Fruit fly (Drosophila melanogaster) whole organism, embryonic: ENCODE results near the gene Osi21.

ENCODE experiments used
- Asciz ChIP-seq: fragments of 200-800 bp; sonication (Bioruptor generic); optimal IDR thresholded peaks from 2 replicates; lab custom pipeline; 2017; ENCODE audit warnings: missing biosample characterization, mild to moderate bottlenecking, missing genetic modification characterization, missing genetic modification reagents
- CG10366 ChIP-seq: fragments of 200-800 bp; sonication (Bioruptor generic); IDR thresholded peaks from 2 replicates; pipeline ENCODE4 v1.3.6; 2022; ENCODE audit warnings: missing biosample characterization, missing genetic modification characterization
- CG11398 ChIP-seq: fragments of 200-800 bp; sonication (Bioruptor generic); optimal IDR thresholded peaks from 2 replicates; lab custom pipeline; 2016; ENCODE audit warnings: missing biosample characterization, missing genetic modification characterization
- CG11695 ChIP-seq: fragments of 200-800 bp; sonication (Bioruptor generic); IDR thresholded peaks from 3 replicates; pipeline ENCODE4 v1.3.6; 2022; ENCODE audit warnings: missing biosample characterization, missing genetic modification characterization
- CG11696 ChIP-seq: fragments of 200-800 bp; sonication (Bioruptor generic); IDR thresholded peaks from 2 replicates; pipeline ENCODE4 v1.3.6; 2022; ENCODE audit warnings: missing biosample characterization, missing genetic modification characterization
- CG12219 ChIP-seq: fragments of 200-800 bp; sonication (Bioruptor generic); optimal IDR thresholded peaks from 3 replicates; lab custom pipeline; 2018; ENCODE audit warnings: missing biosample characterization, mild to moderate bottlenecking, missing genetic modification characterization
- CG12769 ChIP-seq: fragments of 200-800 bp; sonication (Bioruptor generic); optimal IDR thresholded peaks from 2 replicates; lab custom pipeline; 2019; ENCODE audit warnings: missing biosample characterization, mild to moderate bottlenecking, missing genetic modification characterization, moderate library complexity
- CG13775 ChIP-seq: fragments of 200-800 bp; sonication (Bioruptor generic); optimal IDR thresholded peaks from 3 replicates; lab custom pipeline; 2017; ENCODE audit warnings: missing biosample characterization, mild to moderate bottlenecking, missing genetic modification characterization
- CG15601 ChIP-seq: fragments of 200-800 bp; sonication (Bioruptor generic); optimal IDR thresholded peaks from 3 replicates; lab custom pipeline; 2019; ENCODE audit warnings: missing biosample characterization, mild to moderate bottlenecking, missing genetic modification characterization, moderate library complexity
- CG15696 ChIP-seq: fragments of 200-800 bp; sonication (Bioruptor generic); optimal IDR thresholded peaks from 2 replicates; lab custom pipeline; 2019; ENCODE audit warnings: missing biosample characterization, mild to moderate bottlenecking, missing genetic modification characterization, moderate library complexity
- CG17568 ChIP-seq: fragments of 200-800 bp; sonication (Bioruptor generic); optimal IDR thresholded peaks from 2 replicates; lab custom pipeline; 2018; ENCODE audit warnings: missing biosample characterization, mild to moderate bottlenecking, missing genetic modification characterization, moderate library complexity
- CG17612 ChIP-seq: fragments of 200-800 bp; sonication (Bioruptor generic); IDR thresholded peaks from 2 replicates; pipeline ENCODE4 v1.3.6; 2022; ENCODE audit warnings: missing biosample characterization, missing genetic modification characterization
- CG2678 ChIP-seq: fragments of 200-800 bp; sonication (Bioruptor generic); optimal IDR thresholded peaks from 3 replicates; lab custom pipeline; 2019; ENCODE audit warnings: missing biosample characterization, mild to moderate bottlenecking, missing genetic modification characterization, moderate library complexity
- CG31224 ChIP-seq: fragments of 200-800 bp; sonication (Bioruptor generic); IDR thresholded peaks from 2 replicates; pipeline ENCODE4 v1.3.6; 2022; ENCODE audit warnings: missing biosample characterization, missing genetic modification characterization
- CG31388 ChIP-seq: fragments of 200-800 bp; sonication (Bioruptor generic); optimal IDR thresholded peaks from 2 replicates; lab custom pipeline; 2016; ENCODE audit warnings: missing biosample characterization, missing genetic modification characterization
- CG3838 ChIP-seq: fragments of 200-800 bp; sonication (Bioruptor generic); optimal IDR thresholded peaks from 3 replicates; lab custom pipeline; 2016; ENCODE audit warnings: missing biosample characterization, missing genetic modification characterization
- CG4424 ChIP-seq: fragments of 200-800 bp; sonication (Bioruptor generic); optimal IDR thresholded peaks from 3 replicates; lab custom pipeline; 2016; ENCODE audit warnings: missing biosample characterization, missing genetic modification characterization
- CG6254 ChIP-seq: fragments of 200-800 bp; sonication (Bioruptor generic); optimal IDR thresholded peaks from 3 replicates; lab custom pipeline; 2017; ENCODE audit warnings: mild to moderate bottlenecking, missing biosample characterization, missing genetic modification reagents, missing genetic modification characterization
- CG6654 ChIP-seq: fragments of 200-800 bp; sonication (Bioruptor generic); optimal IDR thresholded peaks from 2 replicates; lab custom pipeline; 2017; ENCODE audit warnings: missing biosample characterization, mild to moderate bottlenecking, missing genetic modification characterization
- CG6683 ChIP-seq: fragments of 200-800 bp; sonication (Bioruptor generic); optimal IDR thresholded peaks from 2 replicates; lab custom pipeline; 2017; ENCODE audit warnings: missing biosample characterization, mild to moderate bottlenecking, missing genetic modification characterization, missing genetic modification reagents
- CG7372 ChIP-seq: fragments of 200-800 bp; sonication (Bioruptor generic); IDR thresholded peaks from 2 replicates; pipeline ENCODE4 v1.3.6; 2022; ENCODE audit warnings: missing biosample characterization, missing genetic modification characterization
- CG7556 ChIP-seq: fragments of 200-800 bp; sonication (Bioruptor generic); optimal IDR thresholded peaks from 2 replicates; lab custom pipeline; 2017; ENCODE audit warnings: missing biosample characterization, mild to moderate bottlenecking, missing genetic modification characterization
- CG7987 ChIP-seq: fragments of 200-800 bp; sonication (Bioruptor generic); optimal IDR thresholded peaks from 2 replicates; lab custom pipeline; 2018; ENCODE audit warnings: missing biosample characterization, mild to moderate bottlenecking, missing genetic modification characterization, moderate library complexity
- CkIIα-i1 ChIP-seq: fragments of 200-800 bp; sonication (Bioruptor generic); IDR thresholded peaks from 2 replicates; pipeline ENCODE4 v1.3.6; 2022; ENCODE audit warnings: missing biosample characterization, missing genetic modification characterization
- D19A ChIP-seq: fragments of 200-800 bp; optimal IDR thresholded peaks from 3 replicates; lab custom pipeline; 2019; ENCODE audit warnings: missing biosample characterization, mild to moderate bottlenecking, missing genetic modification characterization, moderate library complexity
- D19B ChIP-seq: fragments of 200-800 bp; sonication (Bioruptor generic); optimal IDR thresholded peaks from 2 replicates; lab custom pipeline; 2017; ENCODE audit warnings: missing biosample characterization, mild to moderate bottlenecking, missing genetic modification characterization
- Doc2 ChIP-seq: fragments of 200-800 bp; sonication (Bioruptor generic); IDR thresholded peaks from 2 replicates; pipeline ENCODE4 v1.3.6; 2022; ENCODE audit warnings: missing biosample characterization, missing genetic modification characterization
- E2f1 ChIP-seq: fragments of 200-800 bp; sonication (Bioruptor generic); IDR thresholded peaks from 2 replicates; pipeline ENCODE4 v1.3.6; 2022; ENCODE audit warnings: missing biosample characterization, missing genetic modification characterization
- Eip74EF ChIP-seq, 2 experiments: fragments of 200-800 bp in 1 of 2; fragments of >200 bp in 1 of 2; sonication (Bioruptor generic) in 1 of 2; optimal IDR thresholded peaks; 2 replicates each; lab custom pipeline; 2017 to 2019; ENCODE audit warnings: missing biosample characterization in 2 of 2, missing genetic modification characterization in 2 of 2, mild to moderate bottlenecking in 1 of 2, moderate library complexity in 1 of 2
- HLH54F ChIP-seq: fragments of 200-800 bp; sonication (Bioruptor generic); optimal IDR thresholded peaks from 3 replicates; lab custom pipeline; 2016; ENCODE audit warnings: missing biosample characterization, missing genetic modification characterization
- Hr3 ChIP-seq: fragments of 200-800 bp; sonication (Bioruptor generic); optimal IDR thresholded peaks from 3 replicates; lab custom pipeline; 2016; ENCODE audit warnings: missing biosample characterization, missing genetic modification characterization
- MESR4 ChIP-seq: fragments of 200-800 bp; sonication (Bioruptor generic); optimal IDR thresholded peaks from 2 replicates; lab custom pipeline; 2018; ENCODE audit warnings: missing biosample characterization, mild to moderate bottlenecking, missing genetic modification characterization, moderate library complexity
- Max ChIP-seq: fragments of 200-800 bp; sonication (Bioruptor generic); optimal IDR thresholded peaks from 2 replicates; lab custom pipeline; 2016; ENCODE audit warnings: missing biosample characterization, mild to moderate bottlenecking, missing genetic modification characterization
- Nf-YC ChIP-seq: fragments of 200-800 bp; optimal IDR thresholded peaks from 3 replicates; lab custom pipeline; 2019; ENCODE audit warnings: missing biosample characterization, mild to moderate bottlenecking, missing genetic modification characterization, moderate library complexity
- Rx ChIP-seq: fragments of 200-800 bp; sonication (Bioruptor generic); IDR thresholded peaks from 2 replicates; pipeline ENCODE4 v1.3.6; 2022; ENCODE audit warnings: missing biosample characterization, missing genetic modification characterization
- Side ChIP-seq: fragments of 200-800 bp; sonication (Bioruptor generic); optimal IDR thresholded peaks from 2 replicates; lab custom pipeline; 2016; ENCODE audit warnings: missing biosample characterization, missing genetic modification characterization
- Sry-β ChIP-seq: fragments of 200-800 bp; sonication (Bioruptor generic); optimal IDR thresholded peaks from 2 replicates; lab custom pipeline; 2018; ENCODE audit warnings: missing biosample characterization, mild to moderate bottlenecking, missing genetic modification characterization, moderate library complexity
- bab2 ChIP-seq: fragments of 200-800 bp; sonication (Bioruptor generic); optimal IDR thresholded peaks from 2 replicates; lab custom pipeline; 2016; ENCODE audit warnings: missing biosample characterization, missing genetic modification characterization
- bigmax ChIP-seq: fragments of 200-800 bp; sonication (Bioruptor generic); optimal IDR thresholded peaks from 2 replicates; lab custom pipeline; 2018; ENCODE audit warnings: missing biosample characterization, mild to moderate bottlenecking, missing genetic modification characterization
- cad ChIP-seq: fragments of >200 bp; optimal IDR thresholded peaks from 2 replicates; lab custom pipeline; 2017; ENCODE audit warnings: missing biosample characterization, missing genetic modification characterization
- ewg ChIP-seq: fragments of 200-800 bp; sonication (Bioruptor generic); optimal IDR thresholded peaks from 3 replicates; lab custom pipeline; 2017; ENCODE audit warnings: mild to moderate bottlenecking, missing biosample characterization, missing genetic modification reagents, missing genetic modification characterization
- fd96Cb ChIP-seq: fragments of 200-800 bp; sonication (Bioruptor generic); optimal IDR thresholded peaks from 2 replicates; lab custom pipeline; 2018; ENCODE audit warnings: missing biosample characterization, mild to moderate bottlenecking, missing genetic modification characterization, moderate library complexity
- gcm2 ChIP-seq: fragments of 200-800 bp; sonication (Bioruptor generic); optimal IDR thresholded peaks from 2 replicates; lab custom pipeline; 2016; ENCODE audit warnings: missing biosample characterization, missing genetic modification characterization
- kay ChIP-seq: fragments of 200-800 bp; sonication (Bioruptor generic); optimal IDR thresholded peaks from 2 replicates; lab custom pipeline; 2016; ENCODE audit warnings: missing biosample characterization, missing genetic modification characterization
- lilli ChIP-seq: fragments of 200-800 bp; sonication (Bioruptor generic); optimal IDR thresholded peaks from 3 replicates; lab custom pipeline; 2016; ENCODE audit warnings: missing biosample characterization, missing genetic modification characterization
- otp ChIP-seq: fragments of 200-800 bp; sonication (Bioruptor generic); IDR thresholded peaks from 3 replicates; pipeline ENCODE4, ENCODE4 v1.3.6; 2022; ENCODE audit warnings: missing biosample characterization, missing genetic modification characterization
- pros ChIP-seq: fragments of 200-800 bp; sonication (Bioruptor generic); optimal IDR thresholded peaks from 3 replicates; lab custom pipeline; 2019; ENCODE audit warnings: missing biosample characterization, mild to moderate bottlenecking, missing genetic modification characterization, moderate library complexity
- rib ChIP-seq: fragments of 200-800 bp; sonication (Bioruptor generic); IDR thresholded peaks from 2 replicates; pipeline ENCODE4 v1.3.6; 2022; ENCODE audit warnings: missing biosample characterization, missing genetic modification characterization
- sens ChIP-seq: fragments of 200-800 bp; sonication (Bioruptor generic); peaks from one replicate; lab custom pipeline; 2016; ENCODE audit warnings: missing biosample characterization, missing genetic modification characterization
- sob ChIP-seq: fragments of 200-800 bp; sonication (Bioruptor generic); IDR thresholded peaks from 2 replicates; pipeline ENCODE4 v1.3.6; 2022; ENCODE audit warnings: missing biosample characterization, missing genetic modification characterization
- stc ChIP-seq: fragments of 200-800 bp; sonication (Bioruptor generic); IDR thresholded peaks from 2 replicates; pipeline ENCODE4 v1.3.6; 2022; ENCODE audit warnings: missing biosample characterization, missing genetic modification characterization

Gene Osi21

dm6 chr2L:11271622-11272282 lies 13.8 kb downstream of the Osi21 start (continued):
- TF ChIP-seq CG4424 (GFP tag; lab: Kevin White, UChicago) (no peak), CG11398 (GFP tag; lab: Kevin White, UChicago) (no peak), CG17568 (no peak), gcm2 (GFP tag; lab: Kevin White, UChicago) (no peak), stc (GFP tag; lab: Robert Waterston, UW) (0 out of 2 replicates have a peak, but pooled peaks have one; percentile 33), pros (GFP tag; lab: Kevin White, UChicago) (peak; percentile 66), Doc2 (no peak), Side (no peak), D19A (tag; lab: Kevin White, UChicago) (no peak), rib (GFP tag; lab: Robert Waterston, UW) (peak; percentile 88), CG10366 (GFP tag; lab: Robert Waterston, UW) (no peak), Rx (GFP tag; lab: Robert Waterston, UW) (no peak), CG2678 (tag; lab: Kevin White, UChicago) (no peak), CG12769 (tag; lab: Kevin White, UChicago) (peak; percentile 99), CG6683 (no peak), Asciz (no peak), CG31224 (no peak), CG7372 (GFP tag; lab: Robert Waterston, UW) (no peak), fd96Cb (tag; lab: Kevin White, UChicago) (no peak), CG12219 (GFP tag; lab: Kevin White, UChicago) (no peak), Eip74EF (GFP tag; optimal IDR thresholded peaks at IDR 0.05; lab: Kevin White, UChicago) (peak in 1 of 2 experiments; percentile 52), CG11695 (GFP tag; lab: Robert Waterston, UW) (no peak), CG7987 (GFP tag; lab: Kevin White, UChicago) (peak; percentile 7), Sry-β (GFP tag; lab: Kevin White, UChicago) (no peak), CG7556 (GFP tag; lab: Kevin White, UChicago) (no peak), CG11696 (GFP tag; lab: Robert Waterston, UW) (no peak), CG17612 (GFP tag; lab: Robert Waterston, UW) (no peak), D19B (GFP tag; lab: Kevin White, UChicago) (no peak), bab2 (GFP tag; lab: Kevin White, UChicago) (no peak), ewg (GFP tag; lab: Kevin White, UChicago) (no peak), cad (GFP tag; lab: Kevin White, UChicago) (no peak), CkIIα-i1 (GFP tag; lab: Robert Waterston, UW) (no peak), CG15696 (tag; lab: Kevin White, UChicago) (no peak), E2f1 (GFP tag; lab: Robert Waterston, UW) (no peak), bigmax (no peak), Max (no peak), Hr3 (GFP tag; lab: Kevin White, UChicago) (no peak), lilli (GFP tag; lab: Kevin White, UChicago) (no peak), MESR4 (GFP tag; lab: Kevin White, UChicago) (no peak), CG6254 (GFP tag; lab: Kevin White, UChicago) (no peak), CG15601 (tag; lab: Kevin White, UChicago) (no peak), sens (GFP tag; lab: Kevin White, UChicago) (peak; percentile 43), HLH54F (GFP tag; lab: Kevin White, UChicago) (no peak), CG3838 (no peak), CG31388 (GFP tag; lab: Kevin White, UChicago) (no peak), kay (no peak), sob (GFP tag; lab: Robert Waterston, UW) (peak; percentile 59; the same call in 1 of the 2 replicates), Nf-YC (tag; lab: Kevin White, UChicago) (no peak), otp (GFP tag; lab: Robert Waterston, UW) (no peak), CG13775 (GFP tag; lab: Kevin White, UChicago) (no peak), CG6654 (GFP tag; lab: Kevin White, UChicago) (no peak)
